Worm (Caenorhabditis elegans) whole organism, young adult: Measurements from ENCODE around the gene T24H10.5.

ENCODE experiments used
- B0261.1 ChIP-seq: sonication (generic microtip); optimal IDR thresholded peaks from 2 replicates; lab custom pipeline; 2016; ENCODE audit warnings: mild to moderate bottlenecking, missing genetic modification characterization, moderate library complexity, missing compliant biosample characterization
- B0336.3 ChIP-seq: fragments of 200-800 bp; sonication (Bioruptor generic); IDR thresholded peaks from 2 replicates; pipeline ENCODE4 v1.3.6; 2022; ENCODE audit warnings: missing genetic modification characterization, missing compliant biosample characterization
- C17E4.6 ChIP-seq: fragments of 200-800 bp; sonication (Bioruptor generic); IDR thresholded peaks from 2 replicates; pipeline ENCODE4 v1.3.6; 2022; ENCODE audit warnings: missing genetic modification reagents, missing genetic modification characterization, missing compliant biosample characterization
- F22D6.2 ChIP-seq: sonication (generic microtip); optimal IDR thresholded peaks from 2 replicates; lab custom pipeline; 2016; ENCODE audit warnings: mild to moderate bottlenecking, missing genetic modification characterization, missing compliant biosample characterization
- F57A8.1 ChIP-seq: fragments of 200-800 bp; sonication (Bioruptor generic); optimal IDR thresholded peaks from 2 replicates; lab custom pipeline; 2018; ENCODE audit warnings: mild to moderate bottlenecking, missing genetic modification characterization, moderate library complexity, missing compliant biosample characterization
- K12H6.12 ChIP-seq: fragments of 200-800 bp; sonication (Bioruptor generic); optimal IDR thresholded peaks from 2 replicates; lab custom pipeline; 2018; ENCODE audit warnings: mild to moderate bottlenecking, missing genetic modification characterization, missing compliant biosample characterization
- T07F8.4 ChIP-seq: sonication (generic microtip); optimal IDR thresholded peaks from 2 replicates; lab custom pipeline; 2016; ENCODE audit warnings: mild to moderate bottlenecking, missing genetic modification characterization, moderate library complexity, missing compliant biosample characterization
- T26A5.8 ChIP-seq: sonication (generic microtip); optimal IDR thresholded peaks from 2 replicates; lab custom pipeline; 2016; ENCODE audit warnings: missing genetic modification characterization, missing compliant biosample characterization
- Y53F4B.3 ChIP-seq: fragments of 200-800 bp; sonication (Bioruptor generic); IDR thresholded peaks from 2 replicates; pipeline ENCODE4 v1.3.6; 2022; ENCODE audit warnings: missing genetic modification reagents, missing genetic modification characterization, missing compliant biosample characterization
- aptf-2 ChIP-seq: fragments of 200-800 bp; sonication (Bioruptor generic); conservative IDR thresholded peaks from 2 replicates; pipeline ENCODE4 v1.3.6; 2022; ENCODE audit warnings: missing genetic modification reagents, missing genetic modification characterization, missing compliant biosample characterization
- aptf-3 ChIP-seq: fragments of 200-800 bp; sonication (Bioruptor generic); IDR thresholded peaks from 2 replicates; pipeline ENCODE4 v1.3.6; 2022; ENCODE audit warnings: missing genetic modification characterization, missing compliant biosample characterization
- bed-1 ChIP-seq: fragments of 200-800 bp; sonication (Bioruptor generic); IDR thresholded peaks from 2 replicates; pipeline ENCODE4 v1.3.6; 2022; ENCODE audit warnings: missing genetic modification reagents, missing genetic modification characterization, missing compliant biosample characterization
- cebp-1 ChIP-seq, 2 experiments: fragments of 200-800 bp in 1 of 2; sonication (Bioruptor generic) in 1 of 2; sonication (generic microtip) in 1 of 2; IDR thresholded peaks in 1 of 2; optimal IDR thresholded peaks in 1 of 2; 2 replicates each; pipeline versions ENCODE4 v1.3.6 to Lab custom; 2017 to 2022; ENCODE audit warnings: missing compliant biosample characterization in 2 of 2, missing genetic modification characterization in 2 of 2, mild to moderate bottlenecking in 1 of 2, missing genetic modification reagents in 1 of 2, moderate library complexity in 1 of 2
- cebp-2 ChIP-seq: fragments of 200-800 bp; sonication (Bioruptor generic); IDR thresholded peaks from 2 replicates; pipeline ENCODE4 v1.3.6; 2022; ENCODE audit warnings: missing genetic modification characterization, missing compliant biosample characterization
- ceh-100 ChIP-seq: fragments of 200-800 bp; sonication (Bioruptor generic); IDR thresholded peaks from 2 replicates; pipeline ENCODE4 v1.3.6; 2022; ENCODE audit warnings: missing genetic modification reagents, missing genetic modification characterization, missing compliant biosample characterization
- ceh-40 ChIP-seq: fragments of 200-800 bp; sonication (Bioruptor generic); IDR thresholded peaks from 2 replicates; pipeline ENCODE4 v1.3.6; 2022; ENCODE audit warnings: missing genetic modification characterization, missing compliant biosample characterization
- chd-7 ChIP-seq: sonication (generic microtip); optimal IDR thresholded peaks from 2 replicates; lab custom pipeline; 2016; ENCODE audit warnings: mild to moderate bottlenecking, missing genetic modification characterization, moderate library complexity, missing compliant biosample characterization
- dox-1 ChIP-seq: fragments of 200-800 bp; sonication (Bioruptor generic); IDR thresholded peaks from 2 replicates; pipeline ENCODE4 v1.3.6; 2022; ENCODE audit warnings: missing genetic modification reagents, missing genetic modification characterization, missing compliant biosample characterization
- dpff-1 ChIP-seq: sonication (generic microtip); optimal IDR thresholded peaks from 2 replicates; lab custom pipeline; 2017; ENCODE audit warnings: mild to moderate bottlenecking, missing genetic modification characterization, missing compliant biosample characterization
- dpl-1 ChIP-seq: fragments of 150-350 bp; optimal IDR thresholded peaks from 2 replicates; lab custom pipeline; 2014; ENCODE audit warnings: missing biosample characterization, missing genetic modification reagents, missing genetic modification characterization
- ekl-4 ChIP-seq: fragments of 200-800 bp; sonication (Bioruptor generic); IDR thresholded peaks from 2 replicates; pipeline ENCODE4 v1.3.6; 2022; ENCODE audit warnings: missing genetic modification reagents, missing genetic modification characterization, missing compliant biosample characterization
- hlh-12 ChIP-seq: sonication (generic microtip); optimal IDR thresholded peaks from 2 replicates; lab custom pipeline; 2016; ENCODE audit warnings: missing genetic modification characterization, missing compliant biosample characterization
- hlh-26 ChIP-seq: fragments of 200-800 bp; sonication (Bioruptor generic); conservative IDR thresholded peaks from 2 replicates; pipeline ENCODE4 v1.3.6; 2022; ENCODE audit warnings: missing genetic modification reagents, missing genetic modification characterization, missing compliant biosample characterization
- lag-1 ChIP-seq: fragments of 200-800 bp; sonication (Bioruptor generic); IDR thresholded peaks from 2 replicates; pipeline ENCODE4 v1.3.6; 2022; ENCODE audit warnings: missing genetic modification reagents, missing genetic modification characterization, missing compliant biosample characterization
- let-526 ChIP-seq: fragments of 200-800 bp; sonication (Bioruptor generic); IDR thresholded peaks from 2 replicates; pipeline ENCODE4 v1.3.6; 2022; ENCODE audit warnings: missing genetic modification reagents, missing genetic modification characterization, missing compliant biosample characterization
- lin-26 ChIP-seq: fragments of 200-800 bp; sonication (Bioruptor generic); IDR thresholded peaks from 2 replicates; pipeline ENCODE4 v1.3.6; 2022; ENCODE audit warnings: missing genetic modification reagents, missing genetic modification characterization, missing compliant biosample characterization
- lir-1 ChIP-seq: fragments of 200-800 bp; sonication (Bioruptor generic); conservative IDR thresholded peaks from 2 replicates; pipeline ENCODE4 v1.3.6; 2022; ENCODE audit warnings: missing genetic modification reagents, missing genetic modification characterization, missing compliant biosample characterization
- lsl-1 ChIP-seq: fragments of 200-800 bp; sonication (Bioruptor generic); optimal IDR thresholded peaks from 2 replicates; lab custom pipeline; 2018; ENCODE audit warnings: mild to moderate bottlenecking, missing genetic modification characterization, moderate library complexity, missing compliant biosample characterization
- madf-8 ChIP-seq: fragments of 200-800 bp; sonication (Bioruptor generic); conservative IDR thresholded peaks from 2 replicates; pipeline ENCODE4 v1.3.6; 2022; ENCODE audit warnings: missing genetic modification reagents, missing genetic modification characterization, missing compliant biosample characterization
- mel-28 ChIP-seq: sonication (generic microtip); optimal IDR thresholded peaks from 2 replicates; lab custom pipeline; 2016; ENCODE audit warnings: borderline replicate concordance, mild to moderate bottlenecking, missing genetic modification characterization, missing compliant biosample characterization
- mes-4 ChIP-seq: sonication (generic microtip); optimal IDR thresholded peaks from 2 replicates; lab custom pipeline; 2016; ENCODE audit warnings: missing genotype, missing genetic modification characterization, missing compliant biosample characterization
- mxl-1 ChIP-seq: sonication (generic microtip); optimal IDR thresholded peaks from 2 replicates; lab custom pipeline; 2016; ENCODE audit warnings: missing genetic modification characterization, missing compliant biosample characterization
- nfya-1 ChIP-seq: sonication (generic microtip); optimal IDR thresholded peaks from 2 replicates; lab custom pipeline; 2017; ENCODE audit warnings: antibody characterized with exemption, missing compliant biosample characterization, missing genetic modification characterization, borderline replicate concordance; ENCODE audit not compliant: insufficient read depth
- nfya-2 ChIP-seq: fragments of 200-800 bp; sonication (Bioruptor generic); IDR thresholded peaks from 2 replicates; pipeline ENCODE4 v1.3.6; 2022; ENCODE audit warnings: missing genetic modification reagents, missing genetic modification characterization, missing compliant biosample characterization
- nhr-179 ChIP-seq: sonication (generic microtip); optimal IDR thresholded peaks from 2 replicates; lab custom pipeline; 2016; ENCODE audit warnings: mild to moderate bottlenecking, missing genetic modification characterization, missing compliant biosample characterization
- nhr-80 ChIP-seq: sonication (generic microtip); optimal IDR thresholded peaks from 2 replicates; lab custom pipeline; 2016; ENCODE audit warnings: missing genetic modification characterization, missing compliant biosample characterization
- nhr-90 ChIP-seq: sonication (generic microtip); optimal IDR thresholded peaks from 2 replicates; lab custom pipeline; 2016; ENCODE audit warnings: missing genotype, mild to moderate bottlenecking, missing genetic modification characterization, missing compliant biosample characterization
- pbrm-1 ChIP-seq: fragments of 200-800 bp; sonication (Bioruptor generic); IDR thresholded peaks from 2 replicates; pipeline ENCODE4 v1.3.6; 2022; ENCODE audit warnings: missing genetic modification reagents, missing genetic modification characterization, missing compliant biosample characterization
- pha-4 ChIP-seq: fragments of 150-350 bp; sonication (generic microtip); optimal IDR thresholded peaks from 2 replicates; lab custom pipeline; 2014; ENCODE audit warnings: missing biosample characterization, missing genetic modification reagents, missing genetic modification characterization
- rcor-1 ChIP-seq: fragments of 200-800 bp; sonication (Bioruptor generic); IDR thresholded peaks from 2 replicates; pipeline ENCODE4 v1.3.6; 2022; ENCODE audit warnings: missing genetic modification reagents, missing genetic modification characterization, missing compliant biosample characterization
- repo-1 ChIP-seq: sonication (generic microtip); optimal IDR thresholded peaks from 2 replicates; lab custom pipeline; 2017; ENCODE audit warnings: mild to moderate bottlenecking, missing genetic modification characterization, missing compliant biosample characterization
- sea-2 ChIP-seq: fragments of 200-800 bp; sonication (Bioruptor generic); IDR thresholded peaks from 2 replicates; pipeline ENCODE4 v1.3.6; 2022; ENCODE audit warnings: missing genetic modification characterization, missing compliant biosample characterization
- tbp1 ChIP-seq: fragments of 200-800 bp; sonication (Bioruptor generic); optimal IDR thresholded peaks from 2 replicates; lab custom pipeline; 2018; ENCODE audit warnings: mild to moderate bottlenecking, missing genetic modification characterization, missing compliant biosample characterization
- tbx-9 ChIP-seq: sonication (generic microtip); optimal IDR thresholded peaks from 2 replicates; lab custom pipeline; 2016; ENCODE audit warnings: borderline replicate concordance, missing genetic modification characterization, inconsistent platforms, missing compliant biosample characterization
- tlf-1 ChIP-seq: fragments of 200-800 bp; sonication (Bioruptor generic); optimal IDR thresholded peaks from 2 replicates; lab custom pipeline; 2018; ENCODE audit warnings: mild to moderate bottlenecking, missing genetic modification characterization, missing compliant biosample characterization
- zfh-2 ChIP-seq: fragments of 200-800 bp; sonication (Bioruptor generic); conservative IDR thresholded peaks from 2 replicates; pipeline ENCODE4 v1.3.6; 2022; ENCODE audit warnings: missing genetic modification reagents, missing genetic modification characterization, missing compliant biosample characterization
- ztf-18 ChIP-seq: sonication (generic microtip); optimal IDR thresholded peaks from 2 replicates; lab custom pipeline; 2016; ENCODE audit warnings: missing genotype, mild to moderate bottlenecking, missing genetic modification characterization, missing compliant biosample characterization
- ztf-25 ChIP-seq: fragments of 200-800 bp; sonication (Bioruptor generic); IDR thresholded peaks from 2 replicates; pipeline ENCODE4 v1.3.6; 2022; ENCODE audit warnings: missing genetic modification reagents, missing genetic modification characterization, missing compliant biosample characterization
- ztf-26 ChIP-seq: sonication (generic microtip); optimal IDR thresholded peaks from 2 replicates; lab custom pipeline; 2017; ENCODE audit warnings: missing genetic modification characterization, missing compliant biosample characterization

The T24H10.5 gene

DNA sequence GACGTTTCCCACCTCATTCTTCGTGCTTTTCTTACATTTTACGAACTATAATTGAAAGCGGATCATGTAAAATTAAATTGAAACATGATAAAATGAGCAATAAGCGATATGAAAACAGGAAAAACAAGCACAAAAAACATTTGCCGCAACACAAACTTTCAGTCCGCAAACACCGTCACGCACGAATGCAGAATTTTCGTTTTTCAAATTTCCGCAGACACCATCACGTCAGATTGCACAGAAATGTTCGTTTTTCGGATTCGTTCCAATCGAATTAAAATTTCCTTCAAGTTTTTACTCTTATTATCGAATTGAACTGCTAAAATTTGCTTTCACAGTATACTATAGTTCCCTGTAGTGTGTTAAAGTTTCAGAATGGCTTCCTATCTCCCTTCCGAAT is 46.3 kb upstream of the T24H10.5 start, which contains the start of gene chmp-7 (continued):
- TF ChIP-seq lir-1 (GFP tag; lab: Robert Waterston, UW) (0 out of 2 replicates have a peak, but pooled peaks have one; percentile 43), tbx-9 (tag; lab: Kevin White, UChicago) (no peak), B0336.3 (GFP tag; lab: Robert Waterston, UW) (0 out of 2 replicates have a peak, but pooled peaks have one; percentile 43), nfya-2 (GFP tag; lab: Robert Waterston, UW) (no peak), hlh-26 (GFP tag; lab: Robert Waterston, UW) (no peak), ceh-100 (GFP tag; lab: Robert Waterston, UW) (peak; percentile 22; the same call in 1 of the 2 replicates), repo-1 (no peak), nhr-80 (tag; lab: Kevin White, UChicago) (peak; percentile 53), B0261.1 (tag; lab: Kevin White, UChicago) (no peak), T26A5.8 (tag; lab: Kevin White, UChicago) (no peak), cebp-1 (GFP tag; IDR thresholded peaks at IDR 0.05; lab: Robert Waterston, UW) (0 out of 2 replicates have a peak, but pooled peaks have one; percentile 28), cebp-1 (tag; optimal IDR thresholded peaks at IDR 0.05; lab: Kevin White, UChicago) (peak; percentile 75), dpl-1 (GFP tag; lab: Kevin White, UChicago) (peak; percentile 86), nfya-1 (tag; lab: Kevin White, UChicago) (no peak), let-526 (GFP tag; lab: Robert Waterston, UW) (no peak), tbp1 (GFP tag; lab: Kevin White, UChicago) (peak; percentile 66), F57A8.1 (no peak), lsl-1 (peak; percentile 73), tlf-1 (GFP tag; lab: Kevin White, UChicago) (peak; percentile 74), dox-1 (GFP tag; lab: Robert Waterston, UW) (peak; percentile 92), zfh-2 (GFP tag; lab: Robert Waterston, UW) (no peak), bed-1 (GFP tag; lab: Robert Waterston, UW) (no peak), pha-4 (tag; lab: Kevin White, UChicago) (peak; percentile 75), madf-8 (GFP tag; lab: Robert Waterston, UW) (peak; percentile 55), dpff-1 (tag; lab: Kevin White, UChicago) (no peak), mxl-1 (tag; lab: Kevin White, UChicago) (no peak), cebp-2 (GFP tag; lab: Robert Waterston, UW) (no peak), nhr-90 (tag; lab: Kevin White, UChicago) (no peak), rcor-1 (GFP tag; lab: Robert Waterston, UW) (peak; percentile 64), hlh-12 (no peak), pbrm-1 (peak; percentile 82), ceh-40 (GFP tag; lab: Robert Waterston, UW) (no peak), T07F8.4 (tag; lab: Kevin White, UChicago) (no peak), mel-28 (tag; lab: Kevin White, UChicago) (no peak), Y53F4B.3 (GFP tag; lab: Robert Waterston, UW) (no peak), sea-2 (GFP tag; lab: Robert Waterston, UW) (no peak), ztf-26 (tag; lab: Kevin White, UChicago) (peak; percentile 50), aptf-3 (no peak), ztf-18 (peak; percentile 60)

DNA sequence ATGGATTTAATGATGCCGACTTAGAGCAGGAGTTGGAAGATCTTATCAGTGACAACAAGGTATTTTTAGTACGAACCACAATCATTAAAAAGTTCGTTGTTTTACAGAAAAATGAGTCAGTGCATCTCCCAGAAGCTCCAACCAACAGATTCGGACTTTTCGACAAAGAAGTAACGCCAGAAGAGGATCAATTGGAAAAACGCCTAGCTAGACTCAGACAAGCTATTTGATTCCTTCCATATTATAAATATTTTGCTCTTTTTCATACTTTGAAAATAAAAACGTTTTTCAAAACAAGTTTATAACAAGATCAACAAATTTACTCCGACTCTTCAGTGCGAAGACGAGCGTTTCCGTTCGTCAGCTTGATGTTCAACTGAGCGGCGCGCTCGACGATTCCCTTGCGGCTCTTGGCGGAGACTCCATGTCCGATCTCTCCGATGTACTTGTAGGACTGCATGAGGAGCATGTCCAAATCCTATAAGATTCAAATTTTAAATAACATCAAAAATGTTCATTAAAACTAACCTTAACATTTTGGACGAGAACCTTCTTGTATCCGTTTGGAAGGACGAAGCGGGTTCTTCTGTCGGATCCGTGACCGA is 44.6 kb upstream of the T24H10.5 start:
- TF ChIP-seq tbx-9 (tag; lab: Kevin White, UChicago) (no peak), ztf-25 (GFP tag; lab: Robert Waterston, UW) (no peak), C17E4.6 (GFP tag; lab: Robert Waterston, UW) (peak; percentile 72), aptf-2 (GFP tag; lab: Robert Waterston, UW) (no peak), K12H6.12 (no peak), chd-7 (no peak), nhr-179 (no peak), lin-26 (GFP tag; lab: Robert Waterston, UW) (peak; percentile 87), F22D6.2 (tag; lab: Kevin White, UChicago) (no peak), ztf-18 (no peak), mes-4 (peak; percentile 20), ztf-26 (tag; lab: Kevin White, UChicago) (no peak), lag-1 (GFP tag; lab: Robert Waterston, UW) (no peak), ekl-4 (GFP tag; lab: Robert Waterston, UW) (peak; percentile 87), B0336.3 (GFP tag; lab: Robert Waterston, UW) (peak; percentile 95)
